Worm (Caenorhabditis elegans): ENCODE measurements around the gene F15H10.9.

The F15H10.9 gene

DNA sequence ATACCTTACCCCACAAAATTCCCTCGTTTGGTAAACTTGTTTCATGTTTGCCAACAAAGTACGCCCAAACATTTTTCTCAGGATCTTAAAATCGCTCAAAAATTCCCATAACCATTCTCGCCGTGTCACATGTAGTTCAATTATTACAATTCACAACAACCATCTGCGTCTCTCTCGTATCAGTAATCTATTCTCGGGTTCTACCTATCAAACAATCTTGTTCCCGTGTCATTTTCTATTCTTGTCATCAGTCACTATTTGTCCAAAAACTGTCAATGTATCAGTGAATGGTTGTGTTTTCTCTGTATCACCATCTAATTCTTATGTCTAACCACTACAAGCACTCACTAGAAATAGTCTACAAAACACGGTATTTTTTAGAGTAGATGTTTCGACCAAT is 43.3 kb downstream of the F15H10.9 start (continued):
- no peak for TF ChIP-seq lin-15B (tag; optimal IDR thresholded peaks at IDR 0.05)
- no peak for TF ChIP-seq ets-5 (GFP tag; IDR thresholded peaks at IDR 0.05)
- TF ChIP-seq nhr-77 (tag; optimal IDR thresholded peaks at IDR 0.05) = no peak
- TF ChIP-seq nhr-28 (tag; optimal IDR thresholded peaks at IDR 0.05) = no peak
- TF ChIP-seq sox-4 (tag; optimal IDR thresholded peaks at IDR 0.05) = no peak
- peak; percentile 76 for TF ChIP-seq nhr-85 (tag)
- TF ChIP-seq lin-14 (GFP tag; optimal IDR thresholded peaks at IDR 0.05) = peak; percentile 68
- no peak for TF ChIP-seq ztf-11 (tag; optimal IDR thresholded peaks at IDR 0.05)
- peak; percentile 14 for TF ChIP-seq nhr-90 (tag; optimal IDR thresholded peaks at IDR 0.05; ENCODE audit: poor library complexity)
- TF ChIP-seq Y116A8C.19 (tag; optimal IDR thresholded peaks at IDR 0.05; ENCODE audit: borderline replicate concordance) = no peak
- TF ChIP-seq mdl-1 (tag; optimal IDR thresholded peaks at IDR 0.05) = peak in 1 of 2 experiments; percentile 23

DNA sequence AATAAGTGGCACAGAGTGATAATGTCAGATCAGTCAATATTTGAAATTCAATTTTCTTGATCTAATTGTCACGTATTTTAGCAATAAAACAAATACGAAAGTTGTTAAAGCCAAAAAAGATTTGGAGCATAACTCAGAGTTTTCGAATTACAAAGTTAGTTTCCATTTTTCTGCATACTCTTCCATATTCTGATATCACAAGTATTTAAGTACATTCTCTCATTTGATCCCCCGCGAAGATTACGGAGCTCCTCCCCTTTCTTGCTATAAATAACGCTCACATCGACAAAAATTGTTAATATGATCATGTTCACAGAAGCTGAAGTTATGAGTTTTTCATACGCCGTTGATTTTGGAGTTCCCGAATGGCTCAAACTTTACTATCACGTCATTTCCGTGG is 46.3 kb downstream of the F15H10.9 start, which contains the start of gene sri-20:
Gene sri-20, plus strand, starts transcription at position 301 of the 400 bp plus-strand sequence.
- no peak for TF ChIP-seq mdl-1 (tag; optimal IDR thresholded peaks at IDR 0.05)
- TF ChIP-seq efl-1 (optimal IDR thresholded peaks at IDR 0.05) = no peak
- peak in 1 of 2 experiments; percentile 75 for TF ChIP-seq efl-1 (GFP tag; optimal IDR thresholded peaks at IDR 0.05 in 1 of 2)
- TF ChIP-seq nhr-47 (tag; optimal IDR thresholded peaks at IDR 0.05) = no peak

DNA sequence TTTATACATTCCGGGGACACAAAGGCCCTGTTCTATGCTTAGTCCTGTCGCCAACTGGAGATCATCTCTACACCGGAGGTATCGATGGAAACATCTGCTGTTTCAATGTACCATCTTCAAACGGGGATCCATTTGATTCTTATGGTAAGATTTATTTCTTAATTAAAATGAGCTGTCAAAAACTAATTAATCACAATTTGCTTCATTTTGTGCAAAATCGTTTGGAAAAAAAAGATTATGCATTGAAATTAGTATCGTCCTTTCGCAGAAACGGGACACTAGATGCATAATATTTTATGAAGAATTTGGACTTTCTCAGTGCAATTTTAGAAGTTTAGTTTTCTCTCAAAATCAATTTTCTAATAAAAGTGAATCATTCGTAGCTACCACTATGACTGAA is 50.7 kb downstream of the F15H10.9 start:
- TF ChIP-seq ceh-63 (GFP tag; optimal IDR thresholded peaks at IDR 0.05) (no peak), ceh-8 (GFP tag; optimal IDR thresholded peaks at IDR 0.05) (no peak), ets-5 (GFP tag; IDR thresholded peaks at IDR 0.05) (no peak), sptf-1 (tag; optimal IDR thresholded peaks at IDR 0.05) (no peak), zag-1 (tag; optimal IDR thresholded peaks at IDR 0.05) (no peak), sox-4 (tag; optimal IDR thresholded peaks at IDR 0.05) (no peak), sup-37 (GFP tag; optimal IDR thresholded peaks at IDR 0.05) (no peak), lin-35 (GFP tag; optimal IDR thresholded peaks at IDR 0.05) (no peak), nhr-11 (tag; optimal IDR thresholded peaks at IDR 0.05) (no peak), mdl-1 (tag; optimal IDR thresholded peaks at IDR 0.05) (no peak), unc-86 (tag; optimal IDR thresholded peaks at IDR 0.05) (no peak), jun-1 (tag; optimal IDR thresholded peaks at IDR 0.05) (no peak), rnt-1 (tag; optimal IDR thresholded peaks at IDR 0.05) (no peak), egl-13 (tag; optimal IDR thresholded peaks at IDR 0.05) (no peak), xbp-1 (tag; optimal IDR thresholded peaks at IDR 0.05) (no peak), pax-3 (tag; optimal IDR thresholded peaks at IDR 0.05) (no peak)
